Fruit fly (Drosophila melanogaster): ENCODE data around the gene CG10555.

The CG10555 gene

dm6 chrX:8437285-8438110 is 38.8 kb downstream of the CG10555 start, which contains the start of gene Miga (continued):
- TF ChIP-seq emc (GFP tag; optimal IDR thresholded peaks at IDR 0.05) (no peak), dysf (GFP tag; IDR thresholded peaks at IDR 0.05) (no peak), CG15269 (tag; optimal IDR thresholded peaks at IDR 0.05) (peak; percentile 22), Jarid2 (GFP tag; optimal IDR thresholded peaks at IDR 0.05) (no peak), Stat92E (GFP tag; optimal IDR thresholded peaks at IDR 0.05) (peak in 1 of 3 experiments; percentile 53), onecut (GFP tag; IDR thresholded peaks at IDR 0.05) (no peak), Sry-β (GFP tag; optimal IDR thresholded peaks at IDR 0.05) (no peak), sd (tag; optimal IDR thresholded peaks at IDR 0.05) (peak; percentile 51), psq (GFP tag; optimal IDR thresholded peaks at IDR 0.05) (peak; percentile 80), CG16813 (GFP tag; IDR thresholded peaks at IDR 0.05; ENCODE audit: partially characterized antibody) (no peak), cg (GFP tag; optimal IDR thresholded peaks at IDR 0.05) (peak; percentile 75), Atf-2 (GFP tag; optimal IDR thresholded peaks at IDR 0.05) (no peak), cwo (GFP tag; optimal IDR thresholded peaks at IDR 0.05) (no peak), Doc3 (GFP tag; IDR thresholded peaks at IDR 0.05; ENCODE audit: partially characterized antibody) (no peak), CG14050 (GFP tag; IDR thresholded peaks at IDR 0.05) (no peak), Usf (GFP tag; optimal IDR thresholded peaks at IDR 0.05) (no peak), aop (GFP tag; IDR thresholded peaks at IDR 0.05) (no peak), CG3407 (GFP tag; optimal IDR thresholded peaks at IDR 0.05) (no peak), tx (GFP tag; optimal IDR thresholded peaks at IDR 0.05) (no peak), dan (GFP tag; IDR thresholded peaks at IDR 0.05) (no peak), pzg (GFP tag; optimal IDR thresholded peaks at IDR 0.05) (no peak), sens (GFP tag) (no peak), CrebB (tag; optimal IDR thresholded peaks at IDR 0.05) (no peak), gcm (GFP tag; optimal IDR thresholded peaks at IDR 0.05) (peak; percentile 47), CG17912 (GFP tag; optimal IDR thresholded peaks at IDR 0.05) (no peak), otp (GFP tag; IDR thresholded peaks at IDR 0.05) (0 out of 3 replicates have a peak, but pooled peaks have one; percentile 5), Kr (GFP tag; optimal IDR thresholded peaks at IDR 0.05) (peak; percentile 18), Myb (GFP tag; optimal IDR thresholded peaks at IDR 0.05) (peak; percentile 2), ems (GFP tag; optimal IDR thresholded peaks at IDR 0.05) (no peak), sna (GFP tag; IDR thresholded peaks at IDR 0.05; ENCODE audit: partially characterized antibody) (0 out of 2 replicates have a peak, but pooled peaks have one; percentile 27), tna (GFP tag; IDR thresholded peaks at IDR 0.05; ENCODE audit: partially characterized antibody) (no peak), gce (GFP tag; IDR thresholded peaks at IDR 0.05) (no peak), CG33557 (GFP tag; optimal IDR thresholded peaks at IDR 0.05) (no peak), sqz (GFP tag; optimal IDR thresholded peaks at IDR 0.05) (peak; percentile 19), jumu (GFP tag; optimal IDR thresholded peaks at IDR 0.05) (no peak), CG8388 (GFP tag; optimal IDR thresholded peaks at IDR 0.05) (no peak), CG8924 (tag; optimal IDR thresholded peaks at IDR 0.05) (peak; percentile 23), dimm (GFP tag; IDR thresholded peaks at IDR 0.05) (no peak), kni (GFP tag; optimal IDR thresholded peaks at IDR 0.05) (peak; percentile 60), CG12659 (GFP tag; optimal IDR thresholded peaks at IDR 0.05) (no peak), CG30403 (GFP tag; optimal IDR thresholded peaks at IDR 0.05) (no peak), kay (GFP tag; optimal IDR thresholded peaks at IDR 0.05) (no peak), HmgZ (tag; optimal IDR thresholded peaks at IDR 0.05) (no peak), CG34224 (GFP tag; IDR thresholded peaks at IDR 0.05; ENCODE audit: partially characterized antibody) (no peak), CG7357 (GFP tag; IDR thresholded peaks at IDR 0.05) (no peak), CG4282 (GFP tag; optimal IDR thresholded peaks at IDR 0.05) (no peak), hth (optimal IDR thresholded peaks at IDR 0.05) (no peak), lilli (GFP tag; optimal IDR thresholded peaks at IDR 0.05) (no peak), CG9817 (tag; optimal IDR thresholded peaks at IDR 0.05) (no peak)
